Worm (Caenorhabditis elegans): ENCODE results near the gene srd-31.

Gene srd-31

ce11 chrV:7622011-7622465 lies 12.5 kb downstream of the srd-31 start, which contains the start of gene C50E3.12:
C50E3.12 (minus strand) TSS chrV:7622061.
- TF ChIP-seq lin-32 (GFP tag; optimal IDR thresholded peaks at IDR 0.05) = no peak
- TF ChIP-seq nhr-76 (tag; optimal IDR thresholded peaks at IDR 0.05) = no peak
- TF ChIP-seq mab-5 (tag; optimal IDR thresholded peaks at IDR 0.05) = no peak
- no peak for TF ChIP-seq ham-2 (GFP tag; optimal IDR thresholded peaks at IDR 0.05)
- TF ChIP-seq lsy-2 (tag; optimal IDR thresholded peaks at IDR 0.05) = no peak
- no peak for TF ChIP-seq drap-1 (GFP tag; optimal IDR thresholded peaks at IDR 0.05)
- no peak for TF ChIP-seq elt-3 (tag; optimal IDR thresholded peaks at IDR 0.05)
- no peak for TF ChIP-seq bed-3 (GFP tag; optimal IDR thresholded peaks at IDR 0.05)
- TF ChIP-seq nhr-28 (tag; optimal IDR thresholded peaks at IDR 0.05) = no peak
- no peak for TF ChIP-seq M03D4.4 (tag; optimal IDR thresholded peaks at IDR 0.05)
- no peak for TF ChIP-seq nhr-237 (tag; optimal IDR thresholded peaks at IDR 0.05)
- TF ChIP-seq sptf-1 (tag; optimal IDR thresholded peaks at IDR 0.05) = no peak
- no peak for TF ChIP-seq snpc-4 (tag; optimal IDR thresholded peaks at IDR 0.05)
- TF ChIP-seq hlh-1 (tag; optimal IDR thresholded peaks at IDR 0.05) = no peak
- no peak for TF ChIP-seq zip-8 (tag; optimal IDR thresholded peaks at IDR 0.05)
- TF ChIP-seq sem-2 (GFP tag; optimal IDR thresholded peaks at IDR 0.05) = no peak
- TF ChIP-seq ceh-83 (GFP tag; optimal IDR thresholded peaks at IDR 0.05) = no peak
- no peak for TF ChIP-seq mls-2 (tag; optimal IDR thresholded peaks at IDR 0.05)

DNA sequence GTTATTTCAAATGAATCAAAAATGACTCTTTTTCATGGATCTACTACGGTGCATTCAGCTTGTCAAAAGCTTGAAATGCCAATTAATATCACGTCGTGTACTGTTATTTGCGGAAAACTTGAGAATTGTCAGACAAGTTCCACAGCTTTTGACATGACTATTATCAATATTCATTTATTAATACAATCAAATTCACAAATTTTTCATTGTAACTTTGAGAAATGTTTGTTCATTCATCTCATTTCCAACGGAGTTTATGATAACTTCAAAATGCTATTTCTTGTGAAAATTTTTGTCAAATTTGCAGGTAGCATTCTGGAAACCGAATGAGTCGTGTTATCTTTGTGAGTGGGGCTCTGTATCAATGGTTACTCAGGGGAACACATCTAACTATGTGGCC lies 16.4 kb downstream of the srd-31 start, which contains the start of gene C50E3.15:
Gene C50E3.15 (plus strand): TSS at position 301 of the 400 bp plus-strand sequence.
- TF ChIP-seq ceh-39 (tag; optimal IDR thresholded peaks at IDR 0.05) (no peak), sptf-1 (tag; optimal IDR thresholded peaks at IDR 0.05) (no peak), unc-120 (tag; optimal IDR thresholded peaks at IDR 0.05; ENCODE audit: poor library complexity, severe bottlenecking) (no peak), unc-62 (GFP tag; optimal IDR thresholded peaks at IDR 0.05) (no peak), blmp-1 (tag; optimal IDR thresholded peaks at IDR 0.05) (no peak), drap-1 (GFP tag; optimal IDR thresholded peaks at IDR 0.05) (no peak), bed-3 (GFP tag; optimal IDR thresholded peaks at IDR 0.05) (no peak), ces-1 (GFP tag; optimal IDR thresholded peaks at IDR 0.05) (no peak), lin-13 (tag; optimal IDR thresholded peaks at IDR 0.05) (no peak), hlh-1 (tag; optimal IDR thresholded peaks at IDR 0.05) (no peak), lsy-2 (tag; optimal IDR thresholded peaks at IDR 0.05) (no peak), elt-3 (tag; optimal IDR thresholded peaks at IDR 0.05) (no peak), zip-8 (tag; optimal IDR thresholded peaks at IDR 0.05) (no peak), elt-1 (tag; optimal IDR thresholded peaks at IDR 0.05; ENCODE audit: borderline replicate concordance, insufficient read depth) (no peak), ceh-83 (GFP tag; optimal IDR thresholded peaks at IDR 0.05) (no peak), lin-32 (GFP tag; optimal IDR thresholded peaks at IDR 0.05) (no peak)

DNA sequence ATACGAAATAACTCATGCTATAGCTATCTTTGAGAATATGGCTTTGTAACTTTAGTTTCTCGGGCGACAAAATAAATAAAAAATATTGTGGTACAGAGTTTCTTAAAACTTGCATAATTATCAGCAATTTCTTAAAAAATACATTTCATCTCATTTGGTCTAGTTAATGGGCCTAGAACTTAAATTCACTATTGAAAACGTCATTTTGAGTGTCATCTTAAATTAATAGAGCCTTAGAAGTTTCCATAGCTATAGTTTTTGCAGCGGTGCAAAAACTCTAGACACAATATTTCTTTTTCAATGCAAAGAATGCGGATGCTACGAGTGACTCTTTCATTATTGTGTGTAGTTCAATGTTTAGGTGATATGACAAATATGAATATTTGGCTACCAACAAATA lies 22.5 kb downstream of the srd-31 start, which contains the start of gene clec-215:
Gene clec-215 (plus strand): TSS at position 301 of the 400 bp plus-strand sequence.
- TF ChIP-seq nhr-76 (tag; optimal IDR thresholded peaks at IDR 0.05) (no peak), elt-1 (tag; optimal IDR thresholded peaks at IDR 0.05; ENCODE audit: borderline replicate concordance, insufficient read depth) (no peak), mls-2 (tag; optimal IDR thresholded peaks at IDR 0.05) (no peak)

DNA sequence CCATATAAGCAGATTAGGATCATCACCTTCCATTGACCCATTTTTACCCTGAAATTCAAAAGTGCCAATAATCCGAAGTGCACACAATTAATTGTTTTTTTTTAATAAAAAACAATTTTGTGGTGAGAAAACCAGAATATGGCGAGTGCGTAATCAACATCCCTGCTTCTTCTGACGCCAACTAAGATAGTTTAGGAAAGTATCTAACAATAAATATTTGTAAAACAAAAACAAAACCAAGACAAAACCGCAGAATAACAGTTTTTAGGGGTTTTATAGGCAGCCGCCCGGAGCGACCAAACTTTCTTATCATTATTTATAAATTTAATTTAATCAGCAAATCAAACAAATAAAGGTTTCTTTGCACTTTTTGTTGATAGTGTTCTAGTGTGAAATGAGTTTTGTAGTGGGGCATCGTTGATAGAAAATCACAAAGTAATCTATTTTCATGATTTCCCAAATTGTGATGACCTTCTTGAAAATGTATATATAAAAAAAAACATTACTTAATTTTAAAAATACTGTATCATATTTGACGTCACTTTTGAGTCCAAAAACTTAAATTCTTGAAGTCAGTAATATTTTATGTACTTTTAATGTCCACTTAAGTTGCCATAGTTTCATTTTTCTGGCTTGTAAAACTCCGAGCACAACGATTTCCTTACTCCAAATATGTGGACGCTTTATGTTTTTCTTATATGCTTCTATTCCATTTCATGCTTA lies 24.7 kb downstream of the srd-31 start, which contains the start of the genes folt-3 and clec-214:
Gene folt-3 (minus strand): TSS at position 51 of the 723 bp plus-strand sequence.
Gene clec-214 (plus strand): TSS at position 673 of the 723 bp plus-strand sequence.
- TF ChIP-seq nhr-12 (tag; optimal IDR thresholded peaks at IDR 0.05) = no peak
- TF ChIP-seq ham-2 (GFP tag; optimal IDR thresholded peaks at IDR 0.05) = no peak
- no peak for TF ChIP-seq elt-1 (tag; optimal IDR thresholded peaks at IDR 0.05; ENCODE audit: borderline replicate concordance, insufficient read depth)
- no peak for TF ChIP-seq mep-1 (tag; optimal IDR thresholded peaks at IDR 0.05)
- TF ChIP-seq sem-2 (GFP tag; optimal IDR thresholded peaks at IDR 0.05) = no peak
- no peak for TF ChIP-seq unc-39 (tag; optimal IDR thresholded peaks at IDR 0.05)
- TF ChIP-seq ces-1 (GFP tag; optimal IDR thresholded peaks at IDR 0.05) = no peak
- TF ChIP-seq bed-3 (GFP tag; optimal IDR thresholded peaks at IDR 0.05) = no peak
- no peak for TF ChIP-seq cnd-1 (tag; optimal IDR thresholded peaks at IDR 0.05)

DNA sequence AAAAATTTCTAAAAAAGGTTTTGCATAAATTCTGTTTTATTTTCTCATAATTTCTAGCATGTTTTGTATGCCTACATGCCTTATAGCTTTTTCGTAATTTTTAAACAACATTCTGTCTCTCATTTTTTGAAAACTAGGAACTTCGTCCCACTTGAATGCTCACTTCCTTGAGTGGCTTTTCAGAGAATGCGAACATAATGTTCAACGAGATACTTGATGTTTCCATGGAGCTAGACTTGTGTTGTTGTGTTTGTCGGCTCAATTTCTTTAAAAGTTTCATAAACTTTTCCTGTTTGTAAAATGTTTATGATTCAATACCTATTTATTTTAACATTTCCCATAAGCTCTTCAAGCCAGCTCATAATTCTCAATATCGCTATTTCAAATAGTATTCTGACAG lies 29.7 kb downstream of the srd-31 start, which contains the start of gene clec-213:
Gene clec-213 (plus strand): TSS at position 301 of the 400 bp plus-strand sequence.
- TF ChIP-seq blmp-1 (tag; optimal IDR thresholded peaks at IDR 0.05) = no peak
- TF ChIP-seq mep-1 (tag; optimal IDR thresholded peaks at IDR 0.05) = no peak
- TF ChIP-seq ham-2 (GFP tag; optimal IDR thresholded peaks at IDR 0.05) = no peak
- no peak for TF ChIP-seq lsy-2 (tag; optimal IDR thresholded peaks at IDR 0.05)
- TF ChIP-seq tbx-8 (GFP tag; optimal IDR thresholded peaks at IDR 0.05) = no peak
- TF ChIP-seq nhr-12 (tag; optimal IDR thresholded peaks at IDR 0.05) = no peak
- no peak for TF ChIP-seq lin-13 (tag; optimal IDR thresholded peaks at IDR 0.05)
- TF ChIP-seq flh-1 (GFP tag; optimal IDR thresholded peaks at IDR 0.05) = no peak
- no peak for TF ChIP-seq ces-1 (GFP tag; optimal IDR thresholded peaks at IDR 0.05)
- TF ChIP-seq ceh-83 (GFP tag; optimal IDR thresholded peaks at IDR 0.05) = no peak
- no peak for TF ChIP-seq bed-3 (GFP tag; optimal IDR thresholded peaks at IDR 0.05)
- no peak for TF ChIP-seq ztf-11 (tag; optimal IDR thresholded peaks at IDR 0.05)

Measured in whole organism, mixed stage, embryonic.